Worm (Caenorhabditis elegans) whole organism, mixed stage, embryonic: ENCODE results near the gene dmsr-3.

Source experiments
- ceh-39 ChIP-seq: fragments of 150-350 bp; optimal IDR thresholded peaks from 2 replicates; lab custom pipeline; 2014; ENCODE audit warnings: missing biosample characterization, missing genetic modification characterization
- drap-1 ChIP-seq: fragments of 200-800 bp; sonication (Bioruptor generic); optimal IDR thresholded peaks from 3 replicates; lab custom pipeline; 2018; ENCODE audit warnings: mild to moderate bottlenecking, missing genetic modification characterization, missing compliant biosample characterization
- lin-13 ChIP-seq: fragments of 150-350 bp; optimal IDR thresholded peaks from 2 replicates; lab custom pipeline; 2014; ENCODE audit warnings: missing biosample characterization, missing genetic modification characterization
- mep-1 ChIP-seq: fragments of 150-350 bp; optimal IDR thresholded peaks from 2 replicates; lab custom pipeline; 2017; ENCODE audit warnings: missing biosample characterization, missing genetic modification reagents, missing genetic modification characterization, inconsistent platforms
- mls-2 ChIP-seq: sonication (generic microtip); optimal IDR thresholded peaks from 2 replicates; lab custom pipeline; 2016; ENCODE audit warnings: mild to moderate bottlenecking, missing genetic modification characterization, moderate library complexity, missing compliant biosample characterization
- nhr-12 ChIP-seq: fragments of 150-350 bp; optimal IDR thresholded peaks from 2 replicates; lab custom pipeline; 2014; ENCODE audit warnings: missing biosample characterization, missing genetic modification characterization
- nhr-237 ChIP-seq: fragments of 150-350 bp; optimal IDR thresholded peaks from 2 replicates; lab custom pipeline; 2014; ENCODE audit warnings: missing biosample characterization, missing genetic modification characterization
- nhr-28 ChIP-seq: fragments of 150-350 bp; optimal IDR thresholded peaks from 2 replicates; lab custom pipeline; 2014; ENCODE audit warnings: missing biosample characterization, missing genetic modification characterization
- pha-4 ChIP-seq: fragments of 150-350 bp; optimal IDR thresholded peaks from 2 replicates; lab custom pipeline; 2018; ENCODE audit warnings: missing biosample characterization, missing genetic modification reagents, missing genetic modification characterization
- sptf-1 ChIP-seq: sonication (generic microtip); optimal IDR thresholded peaks from 2 replicates; lab custom pipeline; 2017; ENCODE audit warnings: mild to moderate bottlenecking, missing genetic modification characterization, moderate library complexity, missing compliant biosample characterization
- tbx-8 ChIP-seq: fragments of 200-800 bp; sonication (Bioruptor generic); optimal IDR thresholded peaks from 2 replicates; lab custom pipeline; 2018; ENCODE audit warnings: mild to moderate bottlenecking, missing genetic modification characterization, moderate library complexity, missing compliant biosample characterization
- ztf-11 ChIP-seq: fragments of 150-350 bp; optimal IDR thresholded peaks from 2 replicates; lab custom pipeline; 2014; ENCODE audit warnings: missing biosample characterization, missing genetic modification characterization

ce11 chrII:13376112-13376511, 20.1 kb upstream of the dmsr-3 start, which contains the start of gene Y48C3A.12:
- TF ChIP-seq ceh-39 (tag; lab: Kevin White, UChicago) (no peak), nhr-237 (tag; lab: Kevin White, UChicago) (no peak), tbx-8 (GFP tag; lab: Kevin White, UChicago) (no peak), nhr-12 (tag; lab: Kevin White, UChicago) (no peak), drap-1 (GFP tag; lab: Kevin White, UChicago) (no peak), mep-1 (tag; lab: Kevin White, UChicago) (no peak), nhr-28 (tag; lab: Kevin White, UChicago) (no peak), mls-2 (tag; lab: Kevin White, UChicago) (no peak), lin-13 (tag; lab: Kevin White, UChicago) (no peak), ztf-11 (no peak), pha-4 (tag; lab: Kevin White, UChicago) (no peak), sptf-1 (tag; lab: Kevin White, UChicago) (no peak)
